Fruit fly (Drosophila melanogaster): Measurements from ENCODE around the gene Trx2.
A peak's percentile ranks its signal among the peaks of the same experiment; 100 is the strongest.

Trx2 gene

dm6 chr2L:9656300-9656699 lies 43.3 kb downstream of the Trx2 start, which contains the start of gene CG33299:
Gene CG33299, plus strand, starts transcription at chr2L:9656600.
- TF ChIP-seq Poxn (GFP tag; IDR thresholded peaks at IDR 0.05) (no peak), CG6689 (GFP tag; IDR thresholded peaks at IDR 0.05) (no peak), CG7963 (GFP tag; IDR thresholded peaks at IDR 0.05; ENCODE audit: partially characterized antibody) (no peak), nom (GFP tag; optimal IDR thresholded peaks at IDR 0.05) (no peak), chif (GFP tag; optimal IDR thresholded peaks at IDR 0.05) (no peak), yki (optimal IDR thresholded peaks at IDR 0.05) (no peak), Hmx (GFP tag; optimal IDR thresholded peaks at IDR 0.05) (no peak), tup (GFP tag; optimal IDR thresholded peaks at IDR 0.05) (no peak), hbn (GFP tag; IDR thresholded peaks at IDR 0.05; ENCODE audit: partially characterized antibody) (no peak), Mrtf (GFP tag; IDR thresholded peaks at IDR 0.05) (no peak), CG2120 (GFP tag; optimal IDR thresholded peaks at IDR 0.05) (no peak), CG17385 (GFP tag; optimal IDR thresholded peaks at IDR 0.05) (no peak), Lpt (GFP tag; optimal IDR thresholded peaks at IDR 0.05) (no peak)

- TF ChIP-seq ewg (GFP tag; optimal IDR thresholded peaks at IDR 0.05) (peak; percentile 74), ap (GFP tag; IDR thresholded peaks at IDR 0.05) (no peak), pho (GFP tag; optimal IDR thresholded peaks at IDR 0.05) (no peak), gce (GFP tag; IDR thresholded peaks at IDR 0.05) (no peak), Nf-YB (GFP tag; optimal IDR thresholded peaks at IDR 0.05) (no peak), CG32532 (GFP tag; IDR thresholded peaks at IDR 0.05) (0 out of 2 replicates have a peak, but pooled peaks have one; percentile 9), pita (GFP tag; optimal IDR thresholded peaks at IDR 0.05) (peak; percentile 18), Dll (GFP tag; IDR thresholded peaks at IDR 0.05; ENCODE audit: partially characterized antibody) (no peak), Dp (GFP tag; optimal IDR thresholded peaks at IDR 0.05) (peak; percentile 5), CG6683 (GFP tag; optimal IDR thresholded peaks at IDR 0.05) (no peak), CG14965 (GFP tag; optimal IDR thresholded peaks at IDR 0.05; ENCODE audit: borderline replicate concordance) (no peak), CG2116 (GFP tag; optimal IDR thresholded peaks at IDR 0.05) (no peak), CG2202 (tag; optimal IDR thresholded peaks at IDR 0.05) (no peak), sisA (GFP tag; IDR thresholded peaks at IDR 0.05) (no peak), CrebB (tag; optimal IDR thresholded peaks at IDR 0.05) (no peak), CG8281 (tag; optimal IDR thresholded peaks at IDR 0.05) (peak; percentile 93), crp (GFP tag; optimal IDR thresholded peaks at IDR 0.05) (no peak), emc (GFP tag; optimal IDR thresholded peaks at IDR 0.05) (no peak), CG2875 (GFP tag; optimal IDR thresholded peaks at IDR 0.05) (no peak), dati (GFP tag; IDR thresholded peaks at IDR 0.05) (no peak), zfh1 (GFP tag; IDR thresholded peaks at IDR 0.05) (no peak), cg (GFP tag; optimal IDR thresholded peaks at IDR 0.05) (no peak), CG10959 (GFP tag; IDR thresholded peaks at IDR 0.05) (no peak), CG3407 (GFP tag; optimal IDR thresholded peaks at IDR 0.05) (no peak), Rfx (GFP tag; IDR thresholded peaks at IDR 0.05) (no peak), esg (GFP tag; conservative IDR thresholded peaks at IDR 0.05) (no peak), inv (GFP tag; IDR thresholded peaks at IDR 0.05; ENCODE audit: partially characterized antibody) (no peak), CG16863 (GFP tag; optimal IDR thresholded peaks at IDR 0.05) (no peak), CG7963 (GFP tag; IDR thresholded peaks at IDR 0.05; ENCODE audit: partially characterized antibody) (no peak), Dbx (GFP tag; IDR thresholded peaks at IDR 0.05) (no peak), BEAF-32 (GFP tag; optimal IDR thresholded peaks at IDR 0.05) (no peak), CG30431 (GFP tag; optimal IDR thresholded peaks at IDR 0.05) (no peak), bigmax (GFP tag; optimal IDR thresholded peaks at IDR 0.05) (no peak), Dref (GFP tag; IDR thresholded peaks at IDR 0.05) (peak; percentile 39; the same call in 1 of the 2 replicates), CG6272 (GFP tag; IDR thresholded peaks at IDR 0.05) (no peak), GATAe (GFP tag; conservative IDR thresholded peaks at IDR 0.05) (no peak)
Observed at dm6 chr2L:9657269-9658191, 44.6 kb downstream of the Trx2 start.
